Fruit fly (Drosophila melanogaster): Measurements from ENCODE around the gene fax.

DNA sequence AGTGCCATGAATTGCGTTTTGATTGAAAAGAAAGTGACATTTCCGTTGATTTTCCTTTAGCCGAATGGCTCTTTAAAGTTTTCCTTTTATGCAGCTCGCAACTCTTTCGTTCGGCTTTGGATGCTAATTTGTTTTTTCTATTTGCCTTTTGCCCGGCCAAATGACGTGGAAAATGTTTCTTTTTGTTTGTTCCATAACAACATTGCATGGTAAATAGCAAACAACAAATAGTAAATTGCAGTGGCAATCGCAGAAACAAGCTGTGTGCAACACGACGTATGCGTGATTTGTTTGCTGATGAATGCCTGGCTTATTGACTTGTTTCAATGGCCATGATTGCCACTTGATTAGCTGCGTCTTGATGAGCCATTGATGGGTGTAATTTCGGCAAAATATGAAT, 17.8 kb upstream of the fax start:
- TF ChIP-seq Hr96 (GFP tag; optimal IDR thresholded peaks at IDR 0.05) = no peak
- TF ChIP-seq tj (GFP tag; optimal IDR thresholded peaks at IDR 0.05) = no peak
- no peak for TF ChIP-seq Clk (GFP tag; optimal IDR thresholded peaks at IDR 0.05)
- no peak for TF ChIP-seq bab1 (GFP tag; optimal IDR thresholded peaks at IDR 0.05)
- TF ChIP-seq kay (GFP tag; ENCODE audit: borderline replicate concordance) = no peak
- no peak for TF ChIP-seq CG7045 (GFP tag; optimal IDR thresholded peaks at IDR 0.05)
- TF ChIP-seq Crg-1 (GFP tag; optimal IDR thresholded peaks at IDR 0.05) = no peak
- no peak for TF ChIP-seq pad (GFP tag; optimal IDR thresholded peaks at IDR 0.05)
- TF ChIP-seq CG7101 (tag; optimal IDR thresholded peaks at IDR 0.05) = no peak
- no peak for TF ChIP-seq Mnt (GFP tag; optimal IDR thresholded peaks at IDR 0.05)
- no peak for TF ChIP-seq CG11617 (GFP tag; optimal IDR thresholded peaks at IDR 0.05)
- no peak for TF ChIP-seq CG12768 (GFP tag; optimal IDR thresholded peaks at IDR 0.05)

All from whole organism, adult.